Worm (Caenorhabditis elegans) whole organism, L4/young adult: ENCODE data around the gene taf-8.

ENCODE experiments used
- W03F9.2 ChIP-seq: fragments of 150-350 bp; optimal IDR thresholded peaks from 2 replicates; lab custom pipeline; 2014; ENCODE audit warnings: missing biosample characterization, missing genetic modification characterization
- dao-5 ChIP-seq: sonication (generic microtip); optimal IDR thresholded peaks from 2 replicates; lab custom pipeline; 2016; ENCODE audit warnings: missing genotype, missing genetic modification characterization, moderate library complexity, missing compliant biosample characterization
- him-1 ChIP-seq: sonication (generic microtip); optimal IDR thresholded peaks from 2 replicates; lab custom pipeline; 2016; ENCODE audit warnings: missing genotype, missing genetic modification reagents, missing genetic modification characterization, missing compliant biosample characterization

Gene taf-8

ce11 chrII:9668959-9669358 lies at the start of gene taf-8:
taf-8 (plus strand) TSS chrII:9669318.
- TF ChIP-seq W03F9.2 (tag; lab: Kevin White, UChicago), result peak; percentile 16
- TF ChIP-seq dao-5 (tag; lab: Kevin White, UChicago), result no peak

ce11 chrII:9619402-9619862 lies 49.7 kb upstream of the taf-8 start:
- TF ChIP-seq W03F9.2 (tag; lab: Kevin White, UChicago), result no peak
- TF ChIP-seq him-1, result no peak
- TF ChIP-seq dao-5 (tag; lab: Kevin White, UChicago), result no peak

DNA sequence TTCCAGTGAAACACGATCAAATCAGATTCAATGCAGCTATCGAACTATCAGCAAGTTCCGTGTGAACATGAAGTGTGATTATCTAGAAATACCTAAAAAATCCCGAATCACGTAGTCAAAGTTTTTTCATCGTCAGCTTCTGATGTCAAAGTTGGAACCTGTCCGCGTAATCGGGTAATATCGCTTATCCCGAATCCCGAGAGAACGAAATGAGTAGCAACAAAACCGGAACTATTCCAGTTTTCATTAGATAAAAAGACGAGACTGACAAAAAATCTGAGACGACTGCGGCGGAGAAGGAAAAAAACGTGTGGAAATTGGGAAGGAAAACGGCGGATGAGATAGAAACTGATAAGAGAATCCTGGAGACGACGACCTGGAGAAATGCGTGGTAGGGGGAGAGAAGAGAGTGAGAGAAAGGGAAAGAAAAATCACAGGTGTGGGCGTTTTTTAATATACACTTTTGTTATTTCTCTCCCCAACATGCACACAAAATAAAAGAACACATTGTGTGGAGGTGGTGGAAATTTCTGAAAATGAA lies 49.1 kb upstream of the taf-8 start:
- TF ChIP-seq dao-5 (tag; lab: Kevin White, UChicago) (no peak), W03F9.2 (tag; lab: Kevin White, UChicago) (no peak), him-1 (no peak)

DNA sequence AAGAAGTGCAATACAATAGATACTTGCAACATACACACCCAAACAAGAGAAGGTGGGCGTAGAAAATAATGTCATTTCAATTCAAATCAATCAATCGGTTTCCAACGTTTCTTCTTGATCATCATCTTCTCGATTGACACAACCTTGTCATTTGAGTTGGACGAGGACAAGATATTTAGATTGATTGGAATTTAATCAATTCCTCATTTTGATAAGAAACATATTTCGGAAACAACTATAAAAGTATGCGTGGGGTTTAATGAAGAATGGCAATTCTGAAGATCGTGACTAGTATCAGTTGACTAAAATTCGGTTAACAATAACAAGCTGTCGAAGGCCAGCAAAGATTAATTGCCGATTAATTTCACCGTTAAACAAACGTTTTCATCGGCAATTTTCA lies 48.5 kb upstream of the taf-8 start:
- no peak for TF ChIP-seq dao-5 (tag; lab: Kevin White, UChicago)
- TF ChIP-seq W03F9.2 (tag; lab: Kevin White, UChicago), result no peak
- no peak for TF ChIP-seq him-1

- no peak for TF ChIP-seq dao-5 (tag; lab: Kevin White, UChicago)
- no peak for TF ChIP-seq him-1
- no peak for TF ChIP-seq W03F9.2 (tag; lab: Kevin White, UChicago)
These were observed 48.0 kb upstream of the taf-8 start for ce11 chrII:9621121-9621520.

DNA sequence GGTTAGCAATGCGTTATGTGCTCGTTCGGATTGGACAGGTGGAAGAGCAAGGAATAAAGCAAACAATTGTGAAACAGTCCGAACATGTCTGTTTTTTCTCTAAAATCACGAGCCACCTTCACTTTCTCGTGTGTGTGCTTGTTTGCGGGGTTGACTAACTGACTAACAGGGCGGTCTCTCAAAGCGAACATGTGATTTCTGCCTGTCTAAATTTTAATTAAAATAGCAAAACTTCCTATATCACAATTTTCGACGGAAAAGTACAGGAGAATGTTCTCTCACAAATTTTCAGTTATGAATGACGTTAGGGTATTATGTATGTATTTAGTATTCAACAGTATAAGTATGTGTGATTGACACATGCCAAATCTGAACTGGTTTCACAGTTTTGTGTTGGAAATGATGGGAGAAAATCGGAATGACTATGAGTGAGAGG lies 47.2 kb upstream of the taf-8 start:
- TF ChIP-seq W03F9.2 (tag; lab: Kevin White, UChicago), result peak; percentile 14
- TF ChIP-seq him-1, result no peak
- no peak for TF ChIP-seq dao-5 (tag; lab: Kevin White, UChicago)

DNA sequence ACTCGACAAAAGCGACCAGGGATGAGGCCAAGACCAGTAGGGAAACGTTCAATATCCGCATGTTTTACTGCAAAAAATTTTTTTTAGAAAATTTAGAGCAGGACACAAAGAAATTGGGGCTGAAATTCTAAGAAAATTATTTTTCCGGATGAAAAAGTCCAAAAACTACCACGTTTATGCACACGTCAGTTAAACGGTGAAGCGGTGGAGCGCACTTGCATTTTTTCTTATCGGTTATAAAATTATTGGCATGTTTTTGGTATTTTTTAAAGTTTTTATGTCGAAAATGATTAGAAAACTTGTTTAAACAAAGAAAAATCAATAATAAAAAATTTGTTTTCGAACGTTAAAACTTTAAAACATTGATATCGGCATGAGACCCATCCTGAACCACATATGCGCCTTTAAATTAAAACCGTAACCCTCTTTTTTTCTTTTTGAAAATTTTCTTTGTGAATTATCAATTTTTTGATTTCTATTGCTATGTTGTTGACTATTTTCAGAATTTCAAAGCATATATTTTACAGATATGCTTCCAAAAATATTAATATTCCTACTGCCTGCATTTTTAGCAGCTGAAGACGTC lies 44.9 kb upstream of the taf-8 start, which contains the start of the genes dnj-20 and ZK1307.8:
dnj-20 (minus strand) TSS at position 67 of the 586 bp plus-strand sequence.
ZK1307.8 (plus strand) TSS at position 504 of the 586 bp plus-strand sequence.
- TF ChIP-seq dao-5 (tag; lab: Kevin White, UChicago) (no peak), him-1 (no peak), W03F9.2 (tag; lab: Kevin White, UChicago) (peak; percentile 35)

DNA sequence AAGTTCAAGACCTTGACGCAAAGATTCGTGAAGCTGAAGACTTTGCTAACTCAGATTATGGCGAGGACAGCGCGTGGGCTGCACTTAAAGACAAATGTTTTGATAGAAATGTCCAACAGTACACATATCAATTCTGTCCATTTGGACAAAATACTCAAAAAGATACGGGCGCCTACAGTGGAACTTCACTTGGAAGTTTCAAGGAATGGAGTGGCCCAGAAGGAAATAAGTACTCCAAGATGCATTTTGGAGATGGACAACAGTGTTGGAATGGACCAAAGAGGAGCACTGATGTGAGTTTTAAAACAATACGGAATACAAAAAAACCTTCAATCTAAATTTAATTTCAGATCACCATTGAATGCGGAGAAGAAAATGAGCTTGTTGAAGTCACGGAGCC lies 43.2 kb upstream of the taf-8 start:
- TF ChIP-seq him-1 (no peak), W03F9.2 (tag; lab: Kevin White, UChicago) (no peak), dao-5 (tag; lab: Kevin White, UChicago) (no peak)

DNA sequence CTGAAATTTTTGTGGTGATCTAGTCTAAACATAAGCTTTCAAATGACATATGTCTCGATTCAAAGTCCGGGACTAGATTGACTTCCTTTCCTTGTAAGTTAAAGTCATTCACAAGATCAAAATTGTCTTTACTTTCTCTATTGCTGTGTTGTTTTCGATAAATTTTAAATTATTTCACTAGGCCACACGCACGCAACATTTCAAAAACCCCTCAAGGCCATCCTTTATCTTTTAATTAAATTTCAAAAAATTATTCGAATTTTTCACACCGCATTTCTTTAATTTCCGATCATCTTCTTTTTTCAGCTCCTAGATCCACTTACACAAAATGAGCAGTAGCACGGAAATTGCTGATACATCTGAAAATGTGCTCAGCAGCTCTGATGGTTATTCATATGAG lies 32.8 kb upstream of the taf-8 start, which contains the start of gene ZK1307.7:
ZK1307.7 (plus strand) TSS at position 301 of the 400 bp plus-strand sequence.
- TF ChIP-seq dao-5 (tag; lab: Kevin White, UChicago) (no peak), W03F9.2 (tag; lab: Kevin White, UChicago) (no peak), him-1 (no peak)

DNA sequence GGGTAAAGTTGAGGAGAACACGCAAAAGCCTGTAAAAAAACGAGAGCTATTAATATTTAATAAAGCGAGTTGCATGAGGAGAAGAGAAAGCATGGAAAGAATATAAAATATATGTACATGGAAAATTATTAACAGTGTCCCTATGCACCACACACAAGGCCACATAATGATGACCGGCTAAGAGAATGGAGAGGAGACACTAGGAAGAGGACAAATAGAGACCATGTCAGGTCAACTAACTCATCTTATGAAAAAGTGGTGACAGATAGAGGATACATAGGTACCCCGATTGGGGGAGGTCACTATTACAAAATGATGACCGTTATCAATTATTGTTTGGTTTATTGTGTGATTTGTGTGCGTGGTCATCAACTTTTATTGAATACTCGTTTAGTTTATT lies 24.7 kb upstream of the taf-8 start, which contains the start of gene fzr-1:
fzr-1 (minus strand) TSS at position 29 of the 400 bp plus-strand sequence.
- no peak for TF ChIP-seq W03F9.2 (tag; lab: Kevin White, UChicago)
- TF ChIP-seq him-1, result no peak
- no peak for TF ChIP-seq dao-5 (tag; lab: Kevin White, UChicago)

- TF ChIP-seq W03F9.2 (tag; lab: Kevin White, UChicago) (peak; percentile 15), dao-5 (tag; lab: Kevin White, UChicago) (no peak)
These were observed 24.0 kb upstream of the taf-8 start for ce11 chrII:9644940-9645634.

- TF ChIP-seq dao-5 (tag; lab: Kevin White, UChicago), result no peak
- no peak for TF ChIP-seq W03F9.2 (tag; lab: Kevin White, UChicago)
- TF ChIP-seq him-1, result no peak
These were observed 23.0 kb upstream of the taf-8 start for ce11 chrII:9646122-9646555.

ce11 chrII:9646928-9647838 lies 21.9 kb upstream of the taf-8 start, which contains the start of gene sqv-8:
sqv-8 (plus strand) TSS chrII:9646978.
- TF ChIP-seq dao-5 (tag; lab: Kevin White, UChicago) (no peak), W03F9.2 (tag; lab: Kevin White, UChicago) (no peak), him-1 (no peak)
